Worm (Caenorhabditis elegans) whole organism, dauer: ENCODE results near the gene T03E6.8.
"Not testable (repeated sequence)": the region's sequence is repeated elsewhere in the genome, so short reads cannot be mapped to it uniquely, and the experiment has no call there.

Source experiments
- unc-62 ChIP-seq: sonication (generic microtip); optimal IDR thresholded peaks from 2 replicates; lab custom pipeline; 2017; ENCODE audit warnings: missing biosample characterization, missing genetic modification reagents, missing genetic modification characterization

T03E6.8 gene

DNA sequence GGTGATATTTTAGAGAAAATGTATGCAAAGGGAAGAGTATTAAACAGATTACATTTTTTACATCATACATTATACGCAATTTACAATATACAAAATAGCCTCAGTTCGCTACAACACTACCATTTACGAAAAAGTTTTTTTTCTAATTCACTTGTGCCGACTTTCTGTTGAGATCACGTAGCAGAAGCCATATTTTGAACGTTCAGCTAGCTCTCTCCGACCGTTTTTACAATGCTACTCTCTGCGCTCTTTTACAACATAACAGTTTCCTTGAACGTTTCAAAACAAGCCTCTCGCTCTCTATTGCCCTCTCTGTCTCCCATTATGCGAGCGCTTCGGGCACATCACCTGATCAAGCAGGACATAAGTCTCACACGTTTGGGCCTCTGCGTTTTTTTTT, at the start of gene T03E6.8:
TSS of gene T03E6.8 (minus strand) at position 101 of the 400 bp plus-strand sequence.
- TF ChIP-seq unc-62, result no peak

DNA sequence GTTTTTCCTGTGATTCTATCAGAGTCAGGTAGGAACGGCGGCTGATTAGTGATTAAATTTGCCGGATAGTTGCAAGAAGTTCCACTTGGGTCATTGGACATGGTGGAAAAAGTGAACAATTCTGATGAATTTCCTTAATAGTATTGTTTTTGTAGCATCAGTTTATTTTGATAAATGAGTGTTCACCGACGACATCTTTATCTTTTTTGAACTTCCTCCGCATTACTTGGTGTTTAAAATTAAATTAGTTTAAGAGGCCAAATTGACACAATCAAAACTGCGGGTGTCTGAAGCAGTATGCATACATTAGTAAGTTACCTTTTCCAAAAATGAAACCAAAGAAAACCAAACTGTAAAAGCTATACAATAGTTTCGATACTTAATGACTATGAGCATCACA, 46.2 kb upstream of the T03E6.8 start, which contains the start of gene W06G6.11:
TSS of gene W06G6.11 (minus strand) at position 101 of the 400 bp plus-strand sequence.
- TF ChIP-seq unc-62, result not testable (repeated sequence)

DNA sequence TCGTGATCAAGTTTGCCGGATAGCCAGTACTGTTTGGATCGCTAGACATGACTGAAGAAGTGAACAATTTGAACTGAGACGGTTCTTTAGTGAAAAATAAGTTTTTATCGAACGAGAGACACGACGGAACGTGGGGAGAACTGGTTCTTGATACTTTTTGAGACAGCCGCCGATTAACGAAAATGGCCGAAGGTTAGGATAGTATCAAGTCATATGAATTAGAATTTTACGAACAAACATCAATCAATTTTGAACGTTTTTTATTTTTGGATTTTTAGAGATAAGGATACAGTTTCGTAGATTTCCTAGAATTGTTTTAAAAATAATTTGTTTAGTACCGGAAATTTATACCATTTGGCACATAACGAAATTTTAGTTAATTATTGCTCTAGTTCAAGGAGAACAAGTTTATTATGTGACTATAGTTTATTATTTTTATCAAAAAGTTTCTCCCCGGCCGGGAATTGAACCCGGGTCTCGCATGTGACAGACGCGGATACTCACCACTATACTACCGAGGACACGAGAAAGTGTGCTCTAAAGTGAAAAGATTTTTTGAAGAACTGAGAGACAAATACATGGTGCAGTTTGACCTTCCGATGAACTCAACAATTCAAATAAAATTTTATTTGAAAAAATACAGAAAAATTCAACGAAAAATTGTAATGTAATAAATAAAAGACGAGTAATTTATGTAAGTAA, 45.5 kb upstream of the T03E6.8 start, which contains the start of gene W06G6.20:
TSS of gene W06G6.20 (minus strand) at position 51 of the 702 bp plus-strand sequence.
- no peak for TF ChIP-seq unc-62

DNA sequence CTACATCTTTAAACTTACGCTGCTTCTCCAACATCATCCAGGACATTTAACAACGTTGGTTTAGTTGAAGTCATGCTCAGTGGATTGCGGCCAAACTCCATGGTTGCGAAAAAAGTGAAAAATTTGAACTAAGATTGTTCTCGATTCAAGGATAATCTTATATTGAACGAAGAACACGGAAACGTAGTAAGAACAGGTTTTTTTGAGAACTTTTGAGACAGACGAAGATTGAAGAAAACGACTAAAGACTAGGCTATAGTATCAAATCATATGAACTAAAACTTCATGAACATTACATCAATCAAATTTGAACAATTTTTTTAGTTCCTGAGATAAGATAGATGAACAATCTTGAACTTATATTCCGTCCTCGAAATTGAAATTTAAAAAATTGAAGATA, 44.1 kb upstream of the T03E6.8 start, which contains the start of gene W06G6.10:
TSS of gene W06G6.10 (minus strand) at position 101 of the 400 bp plus-strand sequence.
- TF ChIP-seq unc-62, result no peak

DNA sequence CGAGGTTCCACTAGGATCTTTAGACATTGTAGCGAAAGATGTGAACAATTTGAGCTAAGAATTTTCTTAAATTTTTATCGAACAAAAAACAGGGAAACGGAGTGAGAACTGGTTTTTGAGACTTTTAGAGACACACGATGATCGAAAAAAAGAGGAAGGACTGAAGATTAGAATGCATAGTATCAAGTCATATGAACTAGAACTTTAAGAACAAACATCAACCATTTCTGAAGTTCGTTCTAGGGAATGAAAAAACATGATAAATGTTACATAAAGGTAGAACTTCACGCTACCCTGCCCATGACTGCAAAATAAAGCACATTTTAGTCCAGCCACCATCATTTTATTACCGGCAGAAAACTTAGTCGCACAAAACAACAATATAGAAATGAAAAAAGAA, 43.4 kb upstream of the T03E6.8 start, which contains the start of gene W06G6.9:
TSS of gene W06G6.9 (minus strand) at position 101 of the 400 bp plus-strand sequence.
- TF ChIP-seq unc-62, result no peak

DNA sequence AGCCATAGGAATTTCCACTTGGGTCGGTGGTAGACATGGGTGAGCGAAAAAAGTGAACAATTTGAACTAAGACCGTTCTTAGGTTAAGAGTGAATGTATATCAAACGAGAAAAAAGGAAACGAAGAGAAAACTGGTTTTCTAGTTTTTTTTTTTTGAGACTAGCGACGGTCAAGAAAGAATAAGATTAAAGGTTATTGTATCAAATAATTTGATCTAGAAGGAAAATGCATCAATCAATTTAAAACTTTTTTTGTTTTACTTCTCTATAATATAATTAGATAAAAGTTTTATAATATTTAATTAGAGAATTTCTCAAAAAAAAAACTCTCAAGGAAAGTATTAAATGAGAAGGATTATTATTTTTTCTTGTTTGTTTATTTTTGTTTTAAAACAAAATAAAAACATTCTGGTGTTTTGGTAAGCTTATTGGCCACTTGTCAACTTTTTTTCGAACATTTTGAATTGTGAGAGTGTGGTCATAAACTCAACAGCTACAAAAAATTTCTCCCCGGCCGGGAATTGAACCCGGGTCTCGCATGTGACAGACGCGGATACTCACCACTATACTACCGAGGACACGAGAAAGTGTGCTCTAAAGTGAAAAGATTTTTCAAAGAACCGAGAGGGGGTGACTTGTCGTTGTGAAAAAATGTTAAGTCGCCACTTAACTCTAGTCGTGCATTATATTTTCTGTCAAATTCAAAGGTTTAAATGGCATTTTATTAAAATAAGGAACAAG, 42.4 kb upstream of the T03E6.8 start, which contains the start of gene W06G6.17:
TSS of gene W06G6.17 (minus strand) at position 51 of the 740 bp plus-strand sequence.
- no peak for TF ChIP-seq unc-62

DNA sequence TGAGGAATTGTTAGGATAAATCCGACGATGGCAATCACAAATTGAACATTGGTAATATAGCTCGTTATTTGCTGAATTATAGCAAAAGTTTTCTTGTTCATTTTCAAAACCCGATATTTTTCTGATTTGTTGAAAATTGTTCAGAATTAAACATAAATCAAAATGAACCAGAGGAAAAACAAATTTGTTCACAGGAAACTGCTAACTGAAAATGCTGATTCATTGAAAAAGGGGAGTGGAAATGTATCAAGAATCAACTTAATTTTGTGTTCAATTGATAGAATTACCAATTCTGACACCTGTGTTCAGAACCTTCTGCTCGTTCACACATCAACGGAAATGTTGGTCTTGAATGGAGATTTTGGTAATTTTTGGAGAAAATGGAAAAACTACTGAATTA, 40.6 kb upstream of the T03E6.8 start, which contains the start of gene srw-77:
TSS of gene srw-77 (minus strand) at position 101 of the 400 bp plus-strand sequence.
- TF ChIP-seq unc-62, result no peak

DNA sequence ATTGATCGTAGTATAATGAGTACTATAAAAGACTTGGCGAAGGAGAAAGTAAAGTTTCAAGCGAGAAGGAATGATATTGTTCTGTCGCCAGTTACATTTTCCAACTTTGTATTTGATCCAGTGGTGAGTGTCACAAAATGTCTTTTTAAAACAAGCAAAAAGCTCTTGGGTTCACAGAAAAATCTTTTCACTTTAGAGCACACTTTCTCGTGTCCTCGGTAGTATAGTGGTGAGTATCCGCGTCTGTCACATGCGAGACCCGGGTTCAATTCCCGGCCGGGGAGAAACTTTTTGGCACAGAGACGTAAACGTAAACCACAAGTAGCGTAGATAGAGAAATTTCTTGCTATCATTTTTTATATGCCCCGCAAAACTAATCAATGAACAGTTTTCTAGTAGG, 37.4 kb upstream of the T03E6.8 start:
- TF ChIP-seq unc-62, result no peak

DNA sequence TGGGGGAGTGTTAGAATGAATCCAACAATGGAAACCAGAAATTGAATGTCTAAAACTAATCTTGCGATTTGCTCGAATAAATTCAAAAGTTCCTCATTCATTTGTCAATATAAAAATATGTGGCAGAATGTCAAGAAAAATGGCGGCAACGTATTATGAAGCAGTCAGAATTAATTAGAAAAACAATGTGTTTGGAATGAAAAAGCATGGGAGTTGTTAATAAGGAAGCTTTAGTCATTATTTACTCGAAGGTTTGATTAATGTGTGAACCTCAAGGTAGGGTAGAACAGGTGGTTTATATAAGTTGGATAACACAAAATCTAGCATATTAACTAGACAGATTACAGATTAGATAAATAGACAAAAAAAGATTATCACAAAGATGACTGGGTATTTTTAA, 35.2 kb upstream of the T03E6.8 start, which contains the start of gene srw-76:
TSS of gene srw-76 (minus strand) at position 101 of the 400 bp plus-strand sequence.
- TF ChIP-seq unc-62, result no peak

DNA sequence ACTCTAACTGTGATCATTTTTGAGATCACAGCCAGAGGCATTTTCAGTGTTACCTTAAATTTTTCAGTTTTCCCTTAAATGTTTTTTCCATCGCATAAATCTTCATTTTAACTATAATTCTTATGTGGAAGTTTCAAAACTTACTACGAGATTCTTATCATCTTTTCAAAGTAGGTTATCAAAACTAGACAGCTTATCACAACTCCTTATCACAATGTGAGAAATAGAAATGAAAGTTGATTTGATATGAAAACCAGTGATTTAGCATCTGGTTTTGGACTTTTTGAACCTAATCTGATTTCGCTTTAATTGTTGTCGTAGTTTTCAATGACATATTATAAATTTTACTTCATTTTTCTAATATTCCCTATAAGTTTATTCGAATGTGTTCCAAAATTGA, 32.9 kb upstream of the T03E6.8 start, which contains the start of gene mltn-11:
TSS of gene mltn-11 (plus strand) at position 276 of the 400 bp plus-strand sequence.
- TF ChIP-seq unc-62, result no peak

DNA sequence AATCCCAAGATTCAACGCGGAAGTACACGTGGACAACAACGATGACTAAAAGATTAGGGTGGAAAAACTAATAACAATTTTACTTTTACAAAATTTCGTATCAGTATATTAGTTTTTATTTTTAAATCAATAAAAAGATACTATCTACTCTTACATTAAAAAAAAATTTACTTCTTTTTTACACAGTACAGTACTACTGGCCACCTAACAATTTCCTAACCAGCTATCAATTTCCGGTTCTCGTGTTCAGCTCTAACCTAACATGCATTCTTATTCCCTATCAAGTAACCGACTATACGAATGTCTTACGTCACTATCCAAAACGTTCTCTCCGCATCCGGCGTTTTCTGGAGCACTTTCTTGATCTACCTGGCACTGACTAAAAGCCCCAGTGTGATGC, 26.6 kb upstream of the T03E6.8 start, which contains the start of gene srd-21:
TSS of gene srd-21 (plus strand) at position 301 of the 400 bp plus-strand sequence.
- TF ChIP-seq unc-62, result no peak

DNA sequence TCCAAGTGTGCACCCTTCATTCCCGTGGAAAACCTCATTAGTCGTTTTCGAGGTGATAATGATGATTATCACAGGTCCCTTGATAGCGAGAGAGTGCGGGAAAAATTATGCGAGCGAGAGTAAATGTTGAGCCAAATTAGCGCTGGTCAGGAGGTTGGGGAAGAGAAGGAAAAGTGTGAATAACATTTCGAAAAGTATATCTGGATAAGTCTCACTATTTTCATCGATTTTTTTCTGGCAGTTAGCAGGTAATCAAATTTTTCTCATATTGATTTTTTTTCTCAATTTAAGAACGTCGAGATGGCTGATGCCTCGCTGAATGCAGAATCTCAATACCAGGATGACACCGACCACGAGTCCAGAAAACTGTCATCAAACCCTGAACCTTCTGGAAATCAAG, 26.0 kb upstream of the T03E6.8 start, which contains the start of gene W06G6.2:
TSS of gene W06G6.2 (plus strand) at position 301 of the 400 bp plus-strand sequence.
- TF ChIP-seq unc-62, result no peak

DNA sequence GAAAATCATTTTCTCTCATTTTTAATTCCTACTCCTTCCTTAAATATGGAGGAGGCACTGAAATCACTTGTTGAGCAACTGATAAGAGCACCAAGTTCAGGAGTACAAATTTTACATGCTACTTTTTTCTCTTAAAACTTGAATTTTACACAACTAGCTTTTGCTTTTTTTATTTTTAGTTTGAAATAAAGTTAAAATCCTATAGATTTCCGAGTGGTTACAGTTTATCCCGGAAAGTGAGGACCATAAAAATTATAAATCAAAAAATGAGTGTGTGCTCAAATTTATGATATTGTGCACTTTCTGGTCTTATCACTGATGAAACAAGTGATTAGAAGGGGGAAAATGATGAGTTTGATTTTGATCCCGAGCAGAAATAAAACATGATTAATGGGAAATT, 25.0 kb upstream of the T03E6.8 start, which contains the start of gene oac-53:
TSS of gene oac-53 (minus strand) at position 9 of the 400 bp plus-strand sequence.
- TF ChIP-seq unc-62, result no peak

DNA sequence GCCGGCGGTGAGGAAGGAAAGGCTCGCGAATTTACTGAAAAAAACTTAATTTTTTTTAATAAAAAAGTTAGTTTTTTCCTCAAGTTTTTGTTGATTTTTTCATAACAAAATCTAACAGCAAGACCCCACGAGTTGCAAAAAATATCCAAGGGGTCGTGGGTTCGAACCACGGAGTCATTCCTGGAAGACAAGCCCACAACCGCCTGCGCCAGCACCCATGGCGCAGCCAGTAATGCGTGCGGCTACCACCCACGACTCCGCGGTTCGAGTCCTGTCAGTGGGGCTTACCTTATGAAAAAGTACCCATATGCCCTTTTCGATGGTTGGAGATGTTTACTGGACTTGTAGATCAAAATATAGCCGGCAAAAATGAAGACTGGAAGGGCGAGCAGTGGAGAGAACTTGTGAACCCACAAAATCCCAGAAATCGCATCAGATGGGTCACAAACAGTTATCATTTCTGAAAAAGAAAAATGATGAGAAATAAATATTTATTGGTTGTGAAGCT, 19.8 kb upstream of the T03E6.8 start, which contains the start of gene Y70C5A.2:
TSS of gene Y70C5A.2 (minus strand) at position 458 of the 508 bp plus-strand sequence.
- TF ChIP-seq unc-62, result no peak

DNA sequence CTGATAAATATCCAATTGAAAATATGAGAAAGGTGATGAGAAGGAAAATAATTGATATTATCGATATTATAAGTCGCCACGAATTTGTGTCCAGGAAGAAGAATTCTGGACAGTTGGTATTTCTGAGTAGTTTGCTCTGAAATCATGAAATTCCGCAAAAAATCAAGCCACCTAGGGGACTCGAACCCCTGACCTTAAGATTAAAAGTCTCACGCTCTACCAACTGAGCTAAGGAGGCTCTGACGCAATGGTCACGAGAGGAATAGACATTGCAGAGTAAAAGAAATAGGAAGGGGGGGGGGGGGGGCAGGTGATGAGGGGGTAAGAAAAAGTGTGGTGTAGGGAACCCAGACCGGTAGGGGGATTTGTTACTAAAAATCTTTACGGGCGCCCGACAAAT, 18.9 kb upstream of the T03E6.8 start:
- no peak for TF ChIP-seq unc-62

DNA sequence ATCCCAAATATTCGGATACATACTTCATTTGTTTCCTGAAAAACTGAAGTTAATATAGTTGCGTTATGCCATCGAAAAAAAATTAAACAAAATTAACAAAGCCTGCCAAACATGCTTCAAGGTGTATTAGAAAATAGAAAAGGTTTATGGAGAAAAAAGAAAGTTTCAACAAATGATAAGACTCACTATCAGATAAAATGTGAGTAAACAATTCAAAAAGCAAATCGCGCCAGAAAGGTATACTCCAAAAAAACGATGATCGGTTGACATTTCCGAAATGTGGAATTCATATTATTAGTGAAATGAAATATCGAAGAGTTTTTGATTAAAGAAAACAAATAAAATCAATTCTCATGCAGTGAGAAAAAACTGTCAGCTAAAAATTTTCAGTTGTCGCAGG, 17.9 kb upstream of the T03E6.8 start, which contains the start of gene Y70C5A.3:
TSS of gene Y70C5A.3 (minus strand) at position 50 of the 400 bp plus-strand sequence.
- no peak for TF ChIP-seq unc-62
